Worm (Caenorhabditis elegans): ENCODE data around the gene Y47D7A.12.

ce11 chrV:4387916-4388315, 41.6 kb downstream of the Y47D7A.12 start:
- TF ChIP-seq F39B2.1 (GFP tag; IDR thresholded peaks at IDR 0.05) = no peak
- TF ChIP-seq cebp-2 (GFP tag; IDR thresholded peaks at IDR 0.05) = no peak
- no peak for TF ChIP-seq nhr-90 (tag; optimal IDR thresholded peaks at IDR 0.05)
- TF ChIP-seq attf-5 (GFP tag; optimal IDR thresholded peaks at IDR 0.05) = no peak
- no peak for TF ChIP-seq akir-1 (GFP tag; optimal IDR thresholded peaks at IDR 0.05)
- TF ChIP-seq dpl-1 (GFP tag; optimal IDR thresholded peaks at IDR 0.05) = no peak
- TF ChIP-seq zim-3 (tag; optimal IDR thresholded peaks at IDR 0.05) = no peak
- no peak for TF ChIP-seq chd-7 (tag; optimal IDR thresholded peaks at IDR 0.05)
- TF ChIP-seq sea-2 (GFP tag; IDR thresholded peaks at IDR 0.05) = no peak
- TF ChIP-seq efl-1 (GFP tag; optimal IDR thresholded peaks at IDR 0.05) = no peak
- no peak for TF ChIP-seq ekl-4 (GFP tag; IDR thresholded peaks at IDR 0.05)
- TF ChIP-seq dpff-1 (tag; optimal IDR thresholded peaks at IDR 0.05) = no peak
- no peak for TF ChIP-seq F22D6.2 (tag; optimal IDR thresholded peaks at IDR 0.05)
